Fruit fly (Drosophila melanogaster) whole organism, prepupa: ENCODE measurements around the gene mof.
A peak's percentile ranks its signal among the peaks of the same experiment; 100 is the strongest.

ENCODE experiments used
- CG10669 ChIP-seq: fragments of 200-800 bp; sonication (Bioruptor generic); optimal IDR thresholded peaks from 3 replicates; lab custom pipeline; 2018; ENCODE audit warnings: missing biosample characterization, mild to moderate bottlenecking, missing genetic modification characterization, moderate library complexity
- CG11294 ChIP-seq: fragments of 200-800 bp; sonication (Bioruptor generic); IDR thresholded peaks from 2 replicates; pipeline ENCODE4 v1.3.6; 2022; ENCODE audit warnings: missing biosample characterization, missing genetic modification characterization
- CG15336 ChIP-seq: fragments of 200-800 bp; sonication (Bioruptor generic); IDR thresholded peaks from 2 replicates; pipeline ENCODE4 v1.3.6; 2022; ENCODE audit warnings: missing biosample characterization, missing genetic modification characterization
- CG1621 ChIP-seq: fragments of 200-800 bp; sonication (Bioruptor generic); optimal IDR thresholded peaks from 3 replicates; lab custom pipeline; 2018; ENCODE audit warnings: missing biosample characterization, mild to moderate bottlenecking, missing genetic modification characterization
- CG31627 ChIP-seq: fragments of 200-800 bp; sonication (Bioruptor generic); optimal IDR thresholded peaks from 3 replicates; lab custom pipeline; 2016; ENCODE audit warnings: missing biosample characterization, missing genetic modification characterization
- CG32006 ChIP-seq: fragments of 200-800 bp; sonication (Bioruptor generic); optimal IDR thresholded peaks from 3 replicates; lab custom pipeline; 2017; ENCODE audit warnings: missing biosample characterization, mild to moderate bottlenecking, missing genetic modification characterization
- CG34406 ChIP-seq: fragments of 200-800 bp; sonication (Bioruptor generic); optimal IDR thresholded peaks from 3 replicates; lab custom pipeline; 2016; ENCODE audit warnings: missing biosample characterization, missing genetic modification characterization
- CG3919 ChIP-seq: fragments of 200-800 bp; sonication (Bioruptor generic); optimal IDR thresholded peaks from 3 replicates; lab custom pipeline; 2016; ENCODE audit warnings: missing biosample characterization, missing genetic modification characterization
- CG6163 ChIP-seq: fragments of 200-800 bp; sonication (Bioruptor generic); IDR thresholded peaks from 3 replicates; pipeline ENCODE4 v1.3.6; 2022; ENCODE audit warnings: missing biosample characterization, missing genetic modification characterization
- CG6854 ChIP-seq: fragments of 200-800 bp; sonication (Bioruptor generic); optimal IDR thresholded peaks from 2 replicates; lab custom pipeline; 2017; ENCODE audit warnings: missing biosample characterization, mild to moderate bottlenecking, missing genetic modification characterization
- CG8119 ChIP-seq: fragments of 200-800 bp; sonication (Bioruptor generic); IDR thresholded peaks from 3 replicates; pipeline ENCODE4 v1.3.6; 2022; ENCODE audit warnings: missing biosample characterization, missing genetic modification characterization
- CG8319 ChIP-seq: fragments of 200-800 bp; sonication (Bioruptor generic); optimal IDR thresholded peaks from 3 replicates; lab custom pipeline; 2016; ENCODE audit warnings: missing biosample characterization, missing genetic modification characterization
- CG9139 ChIP-seq: fragments of 200-800 bp; sonication (Bioruptor generic); optimal IDR thresholded peaks from 3 replicates; lab custom pipeline; 2017; ENCODE audit warnings: missing biosample characterization, mild to moderate bottlenecking, missing genetic modification characterization
- Eip78C ChIP-seq: fragments of 200-800 bp; sonication (Bioruptor generic); peaks from one replicate; lab custom pipeline; 2016; ENCODE audit warnings: missing biosample characterization, missing genetic modification characterization
- Eip93F ChIP-seq: fragments of 200-800 bp; sonication (Bioruptor generic); optimal IDR thresholded peaks from 2 replicates; lab custom pipeline; 2016; ENCODE audit warnings: missing biosample characterization, mild to moderate bottlenecking, missing genetic modification characterization
- Ets21C ChIP-seq: fragments of 200-800 bp; sonication (Bioruptor generic); optimal IDR thresholded peaks from 3 replicates; lab custom pipeline; 2016; ENCODE audit warnings: missing biosample characterization, missing genetic modification characterization
- Hr39 ChIP-seq: fragments of 200-800 bp; sonication (Bioruptor generic); optimal IDR thresholded peaks from 2 replicates; lab custom pipeline; 2016; ENCODE audit warnings: missing biosample characterization, missing genetic modification characterization
- Lpt ChIP-seq: fragments of 200-800 bp; sonication (Bioruptor generic); optimal IDR thresholded peaks from 3 replicates; lab custom pipeline; 2016; ENCODE audit warnings: missing biosample characterization, missing genetic modification characterization
- OdsH ChIP-seq: fragments of 200-800 bp; sonication (Bioruptor generic); optimal IDR thresholded peaks from 3 replicates; lab custom pipeline; 2016; ENCODE audit warnings: missing biosample characterization, missing genetic modification characterization
- Smox ChIP-seq: fragments of 200-800 bp; sonication (Bioruptor generic); optimal IDR thresholded peaks from 3 replicates; lab custom pipeline; 2016; ENCODE audit warnings: missing biosample characterization, missing genetic modification characterization
- Sox102F ChIP-seq: fragments of 200-800 bp; sonication (Bioruptor generic); optimal IDR thresholded peaks from 2 replicates; lab custom pipeline; 2016; ENCODE audit warnings: missing biosample characterization, mild to moderate bottlenecking, missing genetic modification characterization
- Sox14 ChIP-seq: fragments of 200-800 bp; sonication (Bioruptor generic); optimal IDR thresholded peaks from 3 replicates; lab custom pipeline; 2016; ENCODE audit warnings: missing biosample characterization, missing genetic modification characterization
- Sox15 ChIP-seq: fragments of 200-800 bp; sonication (Bioruptor generic); optimal IDR thresholded peaks from 3 replicates; lab custom pipeline; 2016; ENCODE audit warnings: missing biosample characterization, missing genetic modification characterization
- achi ChIP-seq: fragments of 200-800 bp; sonication (Bioruptor generic); optimal IDR thresholded peaks from 3 replicates; lab custom pipeline; 2016; ENCODE audit warnings: missing biosample characterization, missing genetic modification characterization
- cyc ChIP-seq: fragments of 200-800 bp; sonication (Bioruptor generic); optimal IDR thresholded peaks from 3 replicates; lab custom pipeline; 2016; ENCODE audit warnings: missing biosample characterization, missing genetic modification characterization
- dac ChIP-seq: fragments of 200-800 bp; sonication (Bioruptor generic); optimal IDR thresholded peaks from 2 replicates; lab custom pipeline; 2017; ENCODE audit warnings: missing biosample characterization, mild to moderate bottlenecking, missing genetic modification characterization
- eg ChIP-seq: fragments of 200-800 bp; sonication (Bioruptor generic); IDR thresholded peaks from 3 replicates; pipeline ENCODE4 v1.3.6; 2022; ENCODE audit warnings: missing biosample characterization, missing genetic modification characterization
- fd59A ChIP-seq: fragments of 200-800 bp; sonication (Bioruptor generic); optimal IDR thresholded peaks from 2 replicates; lab custom pipeline; 2017; ENCODE audit warnings: missing biosample characterization, mild to moderate bottlenecking, missing genetic modification characterization, missing genetic modification reagents
- fd85E ChIP-seq: fragments of 200-800 bp; sonication (Bioruptor generic); optimal IDR thresholded peaks from 3 replicates; lab custom pipeline; 2016; ENCODE audit warnings: missing biosample characterization, missing genetic modification characterization
- fkh ChIP-seq: fragments of 200-800 bp; sonication (Bioruptor generic); optimal IDR thresholded peaks from 3 replicates; lab custom pipeline; 2017; ENCODE audit warnings: missing biosample characterization, mild to moderate bottlenecking, missing genetic modification characterization, moderate library complexity
- salr ChIP-seq, 2 experiments: fragments of 200-800 bp; sonication (Bioruptor generic); optimal IDR thresholded peaks; 3 replicates each; lab custom pipeline; 2016 to 2018; ENCODE audit warnings: missing biosample characterization in 2 of 2, missing genetic modification characterization in 2 of 2, mild to moderate bottlenecking in 1 of 2
- spab ChIP-seq: fragments of 200-800 bp; sonication (Bioruptor generic); optimal IDR thresholded peaks from 2 replicates; lab custom pipeline; 2017; ENCODE audit warnings: missing biosample characterization, mild to moderate bottlenecking, missing genetic modification characterization, missing genetic modification reagents
- svp ChIP-seq: fragments of 200-800 bp; sonication (Bioruptor generic); peaks from one replicate; lab custom pipeline; 2016; ENCODE audit warnings: missing biosample characterization, missing genetic modification characterization
- topi ChIP-seq: fragments of 200-800 bp; sonication (Bioruptor generic); optimal IDR thresholded peaks from 3 replicates; lab custom pipeline; 2016; ENCODE audit warnings: missing biosample characterization, missing genetic modification characterization
- vri ChIP-seq: fragments of 200-800 bp; sonication (Bioruptor generic); optimal IDR thresholded peaks from 3 replicates; lab custom pipeline; 2016; ENCODE audit warnings: missing biosample characterization, mild to moderate bottlenecking, missing genetic modification characterization

Gene mof

dm6 chrX:5879543-5879943, 2.9 kb upstream of the mof start, which contains the start of the genes Usp30 and CG16721 (continued):
- TF ChIP-seq CG9139 (GFP tag; lab: Kevin White, UChicago) (no peak), Eip78C (GFP tag; lab: Kevin White, UChicago) (peak; percentile 67), CG8319 (GFP tag; lab: Kevin White, UChicago) (peak; percentile 4), CG11294 (GFP tag; lab: Robert Waterston, UW) (no peak), achi (GFP tag; lab: Kevin White, UChicago) (peak; percentile 53), vri (no peak), CG1621 (tag; lab: Kevin White, UChicago) (peak; percentile 51), CG34406 (GFP tag; lab: Kevin White, UChicago) (peak; percentile 10), fkh (GFP tag; lab: Kevin White, UChicago) (no peak), spab (no peak), topi (GFP tag; lab: Kevin White, UChicago) (peak; percentile 65), Ets21C (GFP tag; lab: Kevin White, UChicago) (peak; percentile 34), fd85E (GFP tag; lab: Kevin White, UChicago) (peak; percentile 30), cyc (GFP tag; lab: Kevin White, UChicago) (peak; percentile 61), CG31627 (peak; percentile 57), dac (no peak), CG3919 (peak; percentile 51), Lpt (GFP tag; lab: Kevin White, UChicago) (no peak)
- TF ChIP-seq, all 60 proteins: peak for 28

dm6 chrX:5873164-5873563, 3.5 kb downstream of the mof start, which contains the start of gene GAA1:
Gene GAA1, minus strand, starts transcription at chrX:5873357.
- TF ChIP-seq CG8119 (GFP tag; lab: Robert Waterston, UW) (no peak), CG1621 (tag; lab: Kevin White, UChicago) (peak; percentile 2), CG10669 (GFP tag; lab: Kevin White, UChicago) (no peak), Eip78C (GFP tag; lab: Kevin White, UChicago) (no peak)

- TF ChIP-seq Sox102F (no peak), Eip78C (GFP tag; lab: Kevin White, UChicago) (no peak), CG34406 (GFP tag; lab: Kevin White, UChicago) (no peak), svp (GFP tag; lab: Kevin White, UChicago) (no peak), fd59A (no peak), CG6854 (GFP tag; lab: Kevin White, UChicago) (no peak), Eip93F (GFP tag; lab: Kevin White, UChicago) (no peak), fkh (GFP tag; lab: Kevin White, UChicago) (no peak), salr (GFP tag; optimal IDR thresholded peaks at IDR 0.05; lab: Kevin White, UChicago) (no peak), dac (no peak), OdsH (no peak), CG6163 (GFP tag; lab: Robert Waterston, UW) (no peak), CG31627 (no peak), eg (GFP tag; lab: Robert Waterston, UW) (no peak), Smox (GFP tag; lab: Kevin White, UChicago) (no peak), achi (GFP tag; lab: Kevin White, UChicago) (no peak)
- TF ChIP-seq, all 60 proteins: peak for 0
Measured at dm6 chrX:5868795-5869194, 7.9 kb downstream of the mof start, which contains the start of gene CG15764. Gene CG15764, plus strand, starts transcription at chrX:5869095.

- TF ChIP-seq Eip78C (GFP tag; lab: Kevin White, UChicago) (peak; percentile 11), Sox14 (no peak), CG15336 (no peak), Eip93F (GFP tag; lab: Kevin White, UChicago) (no peak), Sox15 (GFP tag; lab: Kevin White, UChicago) (no peak), CG32006 (GFP tag; lab: Kevin White, UChicago) (peak; percentile 26), CG8119 (GFP tag; lab: Robert Waterston, UW) (0 out of 3 replicates have a peak, but pooled peaks have one; percentile 16), Hr39 (GFP tag; lab: Kevin White, UChicago) (no peak), achi (GFP tag; lab: Kevin White, UChicago) (no peak)
Measured at dm6 chrX:5866095-5866494, 10.6 kb downstream of the mof start.
